Worm (Caenorhabditis elegans) whole organism, young adult: ENCODE results near the gene K09F5.4.

Experiments used
- F49E8.2 ChIP-seq: sonication (generic microtip); optimal IDR thresholded peaks from 3 replicates; lab custom pipeline; 2017; ENCODE audit warnings: missing genetic modification characterization, mild to moderate bottlenecking, missing compliant biosample characterization, antibody characterized with exemption, moderate library complexity; ENCODE audit not compliant: insufficient read depth
- Y53G8AR.9 ChIP-seq: fragments of 200-800 bp; sonication (Bioruptor generic); conservative IDR thresholded peaks from 2 replicates; pipeline ENCODE4 v1.3.6; 2022; ENCODE audit warnings: missing genetic modification reagents, missing genetic modification characterization, missing compliant biosample characterization
- lag-1 ChIP-seq: fragments of 200-800 bp; sonication (Bioruptor generic); IDR thresholded peaks from 2 replicates; pipeline ENCODE4 v1.3.6; 2022; ENCODE audit warnings: missing genetic modification reagents, missing genetic modification characterization, missing compliant biosample characterization
- madf-10 ChIP-seq: sonication (generic microtip); optimal IDR thresholded peaks from 2 replicates; lab custom pipeline; 2016; ENCODE audit warnings: mild to moderate bottlenecking, missing genetic modification characterization, missing compliant biosample characterization
- sea-2 ChIP-seq: fragments of 200-800 bp; sonication (Bioruptor generic); IDR thresholded peaks from 2 replicates; pipeline ENCODE4 v1.3.6; 2022; ENCODE audit warnings: missing genetic modification characterization, missing compliant biosample characterization
- tlf-1 ChIP-seq: fragments of 200-800 bp; sonication (Bioruptor generic); optimal IDR thresholded peaks from 2 replicates; lab custom pipeline; 2018; ENCODE audit warnings: mild to moderate bottlenecking, missing genetic modification characterization, missing compliant biosample characterization
- ztf-6 ChIP-seq: fragments of 200-800 bp; sonication (Bioruptor generic); IDR thresholded peaks from 2 replicates; pipeline ENCODE4 v1.3.6; 2022; ENCODE audit warnings: missing genetic modification reagents, missing genetic modification characterization, missing compliant biosample characterization

ce11 chrX:7752770-7753169 lies 42.2 kb upstream of the K09F5.4 start, which contains the start of gene deg-1:
- TF ChIP-seq madf-10 (tag; lab: Kevin White, UChicago) = no peak
- TF ChIP-seq sea-2 (GFP tag; lab: Robert Waterston, UW) = no peak
- no peak for TF ChIP-seq ztf-6
- TF ChIP-seq lag-1 = no peak
- no peak for TF ChIP-seq F49E8.2 (tag; lab: Kevin White, UChicago)
- no peak for TF ChIP-seq tlf-1 (GFP tag; lab: Kevin White, UChicago)
- no peak for TF ChIP-seq Y53G8AR.9 (GFP tag; lab: Robert Waterston, UW)
